Fruit fly (Drosophila melanogaster): Measurements from ENCODE around the gene Spase22-23.

DNA sequence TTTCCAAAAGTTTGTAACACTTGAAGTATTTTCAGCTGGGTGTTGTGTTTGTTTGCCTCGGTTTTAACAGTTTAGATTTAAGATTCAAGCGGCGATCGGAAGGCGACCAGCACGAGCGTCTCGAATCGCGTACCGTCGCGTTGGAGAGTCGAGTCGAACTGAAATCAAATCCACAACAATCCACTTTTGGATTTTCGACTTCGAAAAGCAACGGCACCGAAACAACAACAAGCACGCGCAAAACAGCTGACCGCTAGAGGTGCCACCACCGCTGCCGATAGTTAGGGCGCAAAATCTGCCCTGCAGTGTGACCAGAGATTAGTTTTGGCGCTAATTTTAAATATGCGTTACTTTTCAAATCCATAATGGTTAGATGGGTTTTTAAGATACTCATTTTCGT, 41.2 kb upstream of the Spase22-23 start, which contains the start of gene jar:
- TF ChIP-seq nau (GFP tag; optimal IDR thresholded peaks at IDR 0.05) (peak; percentile 31), kni (GFP tag; optimal IDR thresholded peaks at IDR 0.05) (peak; percentile 62)
